Fruit fly (Drosophila melanogaster) whole organism, embryonic: ENCODE data around the gene Cp110.
A peak's percentile ranks its signal among the peaks of the same experiment; 100 is the strongest.

ENCODE experiments used
- Atf6 ChIP-seq: fragments of 200-800 bp; sonication (Bioruptor generic); IDR thresholded peaks from 2 replicates; pipeline ENCODE4 v1.3.6; 2022; ENCODE audit warnings: missing biosample characterization, missing genetic modification characterization
- CG10267 ChIP-seq: fragments of 200-800 bp; sonication (Bioruptor generic); optimal IDR thresholded peaks from 2 replicates; lab custom pipeline; 2018; ENCODE audit warnings: missing biosample characterization, mild to moderate bottlenecking, missing genetic modification characterization, moderate library complexity
- CG10565 ChIP-seq: fragments of 200-800 bp; sonication (Bioruptor generic); optimal IDR thresholded peaks from 3 replicates; lab custom pipeline; 2016; ENCODE audit warnings: missing biosample characterization, mild to moderate bottlenecking, missing genetic modification characterization
- CG11093 ChIP-seq: fragments of 200-800 bp; sonication (Bioruptor generic); IDR thresholded peaks from 3 replicates; pipeline ENCODE4 v1.3.6; 2022; ENCODE audit warnings: missing biosample characterization, missing genetic modification characterization
- CG11695 ChIP-seq: fragments of 200-800 bp; sonication (Bioruptor generic); IDR thresholded peaks from 3 replicates; pipeline ENCODE4 v1.3.6; 2022; ENCODE audit warnings: missing biosample characterization, missing genetic modification characterization
- CG11696 ChIP-seq: fragments of 200-800 bp; sonication (Bioruptor generic); IDR thresholded peaks from 2 replicates; pipeline ENCODE4 v1.3.6; 2022; ENCODE audit warnings: missing biosample characterization, missing genetic modification characterization
- CG12391 ChIP-seq: fragments of 200-800 bp; sonication (Bioruptor generic); optimal IDR thresholded peaks from 3 replicates; lab custom pipeline; 2018; ENCODE audit warnings: missing biosample characterization, mild to moderate bottlenecking, missing genetic modification characterization, moderate library complexity
- CG13123 ChIP-seq: fragments of 200-800 bp; sonication (Bioruptor generic); optimal IDR thresholded peaks from 2 replicates; lab custom pipeline; 2016; ENCODE audit warnings: missing biosample characterization, missing genetic modification characterization
- CG14710 ChIP-seq: fragments of 200-800 bp; sonication (Bioruptor generic); optimal IDR thresholded peaks from 3 replicates; lab custom pipeline; 2019; ENCODE audit warnings: missing biosample characterization, mild to moderate bottlenecking, missing genetic modification characterization, moderate library complexity
- CG15269 ChIP-seq: fragments of 200-800 bp; sonication (Bioruptor generic); optimal IDR thresholded peaks from 2 replicates; lab custom pipeline; 2018; ENCODE audit warnings: missing biosample characterization, mild to moderate bottlenecking, missing genetic modification characterization, moderate library complexity
- CG15696 ChIP-seq: fragments of 200-800 bp; sonication (Bioruptor generic); optimal IDR thresholded peaks from 2 replicates; lab custom pipeline; 2019; ENCODE audit warnings: missing biosample characterization, mild to moderate bottlenecking, missing genetic modification characterization, moderate library complexity
- CG2678 ChIP-seq: fragments of 200-800 bp; sonication (Bioruptor generic); optimal IDR thresholded peaks from 3 replicates; lab custom pipeline; 2019; ENCODE audit warnings: missing biosample characterization, mild to moderate bottlenecking, missing genetic modification characterization, moderate library complexity
- CG2889 ChIP-seq: fragments of 200-800 bp; sonication (Bioruptor generic); IDR thresholded peaks from 3 replicates; pipeline ENCODE4 v1.3.6; 2022; ENCODE audit warnings: missing biosample characterization, missing genetic modification characterization
- CG5245 ChIP-seq: fragments of 200-800 bp; sonication (Bioruptor generic); optimal IDR thresholded peaks from 3 replicates; lab custom pipeline; 2016; ENCODE audit warnings: missing biosample characterization, missing genetic modification characterization
- CG5953 ChIP-seq: fragments of 200-800 bp; sonication (Bioruptor generic); IDR thresholded peaks from 2 replicates; pipeline ENCODE4 v1.3.6; 2022; ENCODE audit warnings: missing biosample characterization, missing genetic modification characterization
- CG6654 ChIP-seq: fragments of 200-800 bp; sonication (Bioruptor generic); optimal IDR thresholded peaks from 2 replicates; lab custom pipeline; 2017; ENCODE audit warnings: missing biosample characterization, mild to moderate bottlenecking, missing genetic modification characterization
- CG9817 ChIP-seq: fragments of 200-800 bp; sonication (Bioruptor generic); optimal IDR thresholded peaks from 2 replicates; lab custom pipeline; 2018; ENCODE audit warnings: missing biosample characterization, mild to moderate bottlenecking, missing genetic modification characterization, moderate library complexity
- CkIIα-i1 ChIP-seq: fragments of 200-800 bp; sonication (Bioruptor generic); IDR thresholded peaks from 2 replicates; pipeline ENCODE4 v1.3.6; 2022; ENCODE audit warnings: missing biosample characterization, missing genetic modification characterization
- Dbx ChIP-seq: fragments of 200-800 bp; sonication (Bioruptor generic); IDR thresholded peaks from 3 replicates; pipeline ENCODE4 v1.3.6; 2022; ENCODE audit warnings: missing biosample characterization, missing genetic modification characterization
- Dll ChIP-seq: fragments of 200-800 bp; sonication (Bioruptor generic); IDR thresholded peaks from 4 replicates; pipeline ENCODE4 v1.3.6; 2022; ENCODE audit warnings: missing biosample characterization, missing genetic modification characterization; ENCODE audit not compliant: partially characterized antibody
- Doc3 ChIP-seq: fragments of 200-800 bp; sonication (Bioruptor generic); IDR thresholded peaks from 3 replicates; pipeline ENCODE4 v1.3.6; 2022; ENCODE audit warnings: missing biosample characterization, missing genetic modification characterization; ENCODE audit not compliant: partially characterized antibody
- Fer1 ChIP-seq: fragments of 200-800 bp; sonication (Bioruptor generic); optimal IDR thresholded peaks from 2 replicates; lab custom pipeline; 2017; ENCODE audit warnings: missing biosample characterization, mild to moderate bottlenecking, missing genetic modification characterization
- HHEX ChIP-seq: fragments of 200-800 bp; sonication (Bioruptor generic); optimal IDR thresholded peaks from 3 replicates; lab custom pipeline; 2017; ENCODE audit warnings: missing biosample characterization, mild to moderate bottlenecking, missing genetic modification characterization, missing genetic modification reagents
- Hey ChIP-seq: fragments of 200-800 bp; sonication (Bioruptor generic); optimal IDR thresholded peaks from 3 replicates; lab custom pipeline; 2018; ENCODE audit warnings: missing biosample characterization, mild to moderate bottlenecking, missing genetic modification characterization
- Hmr ChIP-seq: fragments of 200-800 bp; sonication (Bioruptor generic); optimal IDR thresholded peaks from 3 replicates; lab custom pipeline; 2017; ENCODE audit warnings: mild to moderate bottlenecking, missing biosample characterization, missing genetic modification reagents, missing genetic modification characterization
- Hr3 ChIP-seq: fragments of 200-800 bp; sonication (Bioruptor generic); optimal IDR thresholded peaks from 3 replicates; lab custom pipeline; 2016; ENCODE audit warnings: missing biosample characterization, missing genetic modification characterization
- Lim3 ChIP-seq: fragments of 200-800 bp; sonication (Bioruptor generic); IDR thresholded peaks from 2 replicates; pipeline ENCODE4 v1.3.6; 2022; ENCODE audit warnings: missing biosample characterization, missing genetic modification characterization
- Max ChIP-seq: fragments of 200-800 bp; sonication (Bioruptor generic); optimal IDR thresholded peaks from 2 replicates; lab custom pipeline; 2016; ENCODE audit warnings: missing biosample characterization, mild to moderate bottlenecking, missing genetic modification characterization
- Neu2 ChIP-seq: fragments of 200-800 bp; sonication (Bioruptor generic); optimal IDR thresholded peaks from 3 replicates; lab custom pipeline; 2016; ENCODE audit warnings: missing biosample characterization, missing genetic modification characterization, borderline replicate concordance
- NfI ChIP-seq: fragments of 200-800 bp; sonication (Bioruptor generic); optimal IDR thresholded peaks from 3 replicates; lab custom pipeline; 2018; ENCODE audit warnings: missing biosample characterization, mild to moderate bottlenecking, missing genetic modification characterization, moderate library complexity
- Oli ChIP-seq: fragments of 200-800 bp; sonication (Bioruptor generic); optimal IDR thresholded peaks from 2 replicates; lab custom pipeline; 2018; ENCODE audit warnings: missing biosample characterization, mild to moderate bottlenecking, missing genetic modification characterization, moderate library complexity
- Opbp ChIP-seq: fragments of 200-800 bp; sonication (Bioruptor generic); IDR thresholded peaks from 3 replicates; pipeline ENCODE4 v1.3.6; 2022; ENCODE audit warnings: missing biosample characterization, missing genetic modification characterization; ENCODE audit not compliant: partially characterized antibody
- Side ChIP-seq: fragments of 200-800 bp; sonication (Bioruptor generic); optimal IDR thresholded peaks from 2 replicates; lab custom pipeline; 2016; ENCODE audit warnings: missing biosample characterization, missing genetic modification characterization
- Sry-δ ChIP-seq: fragments of 200-800 bp; sonication (Bioruptor generic); optimal IDR thresholded peaks from 2 replicates; lab custom pipeline; 2016; ENCODE audit warnings: missing biosample characterization, missing genetic modification characterization
- Xbp1 ChIP-seq: fragments of 200-800 bp; sonication (Bioruptor generic); optimal IDR thresholded peaks from 3 replicates; lab custom pipeline; 2016; ENCODE audit warnings: missing biosample characterization, mild to moderate bottlenecking, missing genetic modification characterization
- ab ChIP-seq: fragments of 200-800 bp; sonication (Bioruptor generic); optimal IDR thresholded peaks from 2 replicates; lab custom pipeline; 2016; ENCODE audit warnings: missing biosample characterization, missing genetic modification characterization
- crol ChIP-seq: fragments of 200-800 bp; sonication (Bioruptor generic); IDR thresholded peaks from 2 replicates; pipeline ENCODE4 v1.3.6; 2022; ENCODE audit warnings: missing biosample characterization, missing genetic modification characterization
- cwo ChIP-seq: fragments of 200-800 bp; sonication (Bioruptor generic); optimal IDR thresholded peaks from 3 replicates; lab custom pipeline; 2017; ENCODE audit warnings: missing biosample characterization, missing genetic modification characterization, mild to moderate bottlenecking, moderate library complexity, missing genetic modification reagents
- disco-r ChIP-seq: fragments of 200-800 bp; sonication (Bioruptor generic); optimal IDR thresholded peaks from 2 replicates; lab custom pipeline; 2016; ENCODE audit warnings: missing biosample characterization, missing genetic modification characterization
- dysf ChIP-seq: fragments of 200-800 bp; sonication (Bioruptor generic); IDR thresholded peaks from 3 replicates; pipeline ENCODE4 v1.3.6; 2022; ENCODE audit warnings: missing biosample characterization, missing genetic modification characterization
- gcm2 ChIP-seq: fragments of 200-800 bp; sonication (Bioruptor generic); optimal IDR thresholded peaks from 2 replicates; lab custom pipeline; 2016; ENCODE audit warnings: missing biosample characterization, missing genetic modification characterization
- h ChIP-seq: fragments of >200 bp; optimal IDR thresholded peaks from 2 replicates; lab custom pipeline; 2017
- scrt ChIP-seq: fragments of 200-800 bp; sonication (Bioruptor generic); optimal IDR thresholded peaks from 2 replicates; lab custom pipeline; 2018; ENCODE audit warnings: missing biosample characterization, mild to moderate bottlenecking, missing genetic modification characterization, moderate library complexity
- seq ChIP-seq: fragments of 200-800 bp; sonication (Bioruptor generic); IDR thresholded peaks from 2 replicates; pipeline ENCODE4 v1.3.6; 2022; ENCODE audit warnings: missing biosample characterization, missing genetic modification characterization
- slbo ChIP-seq: fragments of 200-800 bp; sonication (Bioruptor generic); IDR thresholded peaks from 2 replicates; pipeline ENCODE4 v1.3.6; 2022; ENCODE audit warnings: missing biosample characterization, missing genetic modification characterization
- sna ChIP-seq: fragments of 200-800 bp; sonication (Bioruptor generic); IDR thresholded peaks from 2 replicates; pipeline ENCODE4 v1.3.6; 2022; ENCODE audit warnings: missing biosample characterization, missing genetic modification characterization; ENCODE audit not compliant: partially characterized antibody
- sob ChIP-seq: fragments of 200-800 bp; sonication (Bioruptor generic); IDR thresholded peaks from 2 replicates; pipeline ENCODE4 v1.3.6; 2022; ENCODE audit warnings: missing biosample characterization, missing genetic modification characterization
- sr ChIP-seq: fragments of 200-800 bp; sonication (Bioruptor generic); IDR thresholded peaks from 3 replicates; pipeline ENCODE4 v1.3.6; 2022; ENCODE audit warnings: missing biosample characterization, missing genetic modification characterization
- wdn ChIP-seq: fragments of 200-800 bp; sonication (Bioruptor generic); IDR thresholded peaks from 2 replicates; pipeline ENCODE4 v1.3.6; 2022; ENCODE audit warnings: missing biosample characterization, missing genetic modification characterization

Cp110 gene

DNA sequence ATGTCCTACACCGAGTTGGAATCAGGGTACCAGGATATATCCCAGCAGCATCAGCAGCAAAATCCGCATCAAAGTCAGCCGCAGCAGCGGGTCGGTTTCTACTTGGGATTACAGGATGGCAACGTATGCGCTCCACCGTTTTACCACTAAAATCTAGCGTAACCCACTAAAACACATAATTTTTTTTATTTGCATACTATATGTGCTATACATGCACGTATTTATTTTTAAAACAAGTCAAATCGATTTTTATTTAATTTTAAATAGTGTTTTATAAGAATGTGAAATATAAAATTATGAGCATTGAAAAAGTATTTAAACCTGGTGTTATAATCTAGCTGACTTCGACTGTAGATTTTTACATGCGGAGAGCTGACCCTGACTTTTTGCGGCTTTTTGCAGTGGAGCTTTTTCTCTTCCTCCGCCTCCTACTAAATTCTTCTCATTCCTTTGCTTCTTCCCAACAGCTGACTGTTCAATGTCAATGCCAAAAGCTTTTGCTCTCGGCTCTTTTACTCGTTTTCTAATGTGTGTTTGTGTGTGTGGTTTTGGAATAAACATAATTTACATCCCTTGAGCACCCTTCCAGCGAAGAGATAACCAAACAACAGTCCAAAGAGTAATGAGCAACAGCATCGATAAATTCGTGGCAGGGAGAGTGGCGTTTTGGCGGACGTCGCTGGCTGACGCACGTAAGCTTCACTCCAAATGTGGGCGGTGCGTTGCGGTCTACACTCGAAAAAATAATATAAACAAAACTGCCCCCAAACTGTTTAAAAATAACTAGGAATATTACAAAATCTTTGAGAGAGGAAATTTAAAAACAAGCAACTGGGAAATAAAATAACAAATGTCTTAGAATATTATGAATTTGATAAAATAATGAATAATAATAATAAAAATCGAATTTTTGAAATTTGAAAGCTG, 6.0 kb downstream of the Cp110 start (continued):
- TF ChIP-seq seq (no peak), Lim3 (GFP tag; lab: Robert Waterston, UW) (no peak), Xbp1 (peak; percentile 6), wdn (GFP tag; lab: Robert Waterston, UW) (no peak), CG11695 (GFP tag; lab: Robert Waterston, UW) (peak; percentile 60; the same call in 2 of the 3 replicates), cwo (peak; percentile 15), scrt (GFP tag; lab: Kevin White, UChicago) (peak; percentile 44), sob (GFP tag; lab: Robert Waterston, UW) (peak; percentile 49), CG6654 (GFP tag; lab: Kevin White, UChicago) (no peak), CG15696 (no peak), dysf (GFP tag; lab: Robert Waterston, UW) (peak; percentile 56; the same call in 2 of the 3 replicates), CG9817 (tag; lab: Kevin White, UChicago) (no peak), CG10267 (no peak), HHEX (GFP tag; lab: Kevin White, UChicago) (peak; percentile 27), CG14710 (tag; lab: Kevin White, UChicago) (peak; percentile 23), Sry-δ (GFP tag; lab: Kevin White, UChicago) (no peak), gcm2 (GFP tag; lab: Kevin White, UChicago) (no peak), Atf6 (peak; percentile 22; the same call in 1 of the 2 replicates), Fer1 (GFP tag; lab: Kevin White, UChicago) (no peak), sr (GFP tag; lab: Robert Waterston, UW) (0 out of 3 replicates have a peak, but pooled peaks have one; percentile 58), disco-r (GFP tag; lab: Kevin White, UChicago) (no peak), Doc3 (GFP tag; lab: Robert Waterston, UW) (no peak), crol (GFP tag; lab: Robert Waterston, UW) (no peak), Hey (tag; lab: Kevin White, UChicago) (no peak), CG5953 (GFP tag; lab: Robert Waterston, UW) (0 out of 2 replicates have a peak, but pooled peaks have one; percentile 32), sna (GFP tag; lab: Robert Waterston, UW) (no peak), ab (GFP tag; lab: Kevin White, UChicago) (no peak), Dll (GFP tag; lab: Robert Waterston, UW) (no peak), Max (peak; percentile 22), CG2678 (tag; lab: Kevin White, UChicago) (peak; percentile 61), Hmr (GFP tag; lab: Kevin White, UChicago) (peak; percentile 52), CG13123 (GFP tag; lab: Kevin White, UChicago) (no peak), h (lab: Kevin White, UChicago) (no peak), Side (GFP tag; lab: Kevin White, UChicago) (no peak), CkIIα-i1 (GFP tag; lab: Robert Waterston, UW) (no peak), Hr3 (no peak), CG2889 (GFP tag; lab: Robert Waterston, UW) (no peak), Dbx (GFP tag; lab: Robert Waterston, UW) (peak; percentile 48; the same call in 2 of the 3 replicates), Opbp (GFP tag; lab: Robert Waterston, UW) (no peak), CG15269 (tag; lab: Kevin White, UChicago) (peak; percentile 52), CG11696 (GFP tag; lab: Robert Waterston, UW) (peak; percentile 74), CG12391 (tag; lab: Kevin White, UChicago) (peak; percentile 18), slbo (GFP tag; lab: Robert Waterston, UW) (peak; percentile 66), CG10565 (GFP tag; lab: Kevin White, UChicago) (no peak), CG11093 (GFP tag; lab: Robert Waterston, UW) (0 out of 3 replicates have a peak, but pooled peaks have one; percentile 33), CG5245 (GFP tag; lab: Kevin White, UChicago) (no peak), Oli (tag; lab: Kevin White, UChicago) (peak; percentile 51), Neu2 (GFP tag; lab: Kevin White, UChicago) (no peak), NfI (GFP tag; lab: Kevin White, UChicago) (peak; percentile 17)
